Fruit fly (Drosophila melanogaster) whole organism, prepupa: Measurements from ENCODE around the gene Cpr76Bb.
"Not testable (repeated sequence)": the region's sequence is repeated elsewhere in the genome, so short reads cannot be mapped to it uniquely, and the experiment has no call there.

Source experiments
- CG11902 ChIP-seq: fragments of 200-800 bp; sonication (Bioruptor generic); optimal IDR thresholded peaks from 3 replicates; lab custom pipeline; 2016; ENCODE audit warnings: missing biosample characterization, missing genetic modification characterization
- CG3032 ChIP-seq: fragments of 200-800 bp; optimal IDR thresholded peaks from 2 replicates; lab custom pipeline; 2019; ENCODE audit warnings: missing biosample characterization, mild to moderate bottlenecking, missing genetic modification characterization, moderate library complexity
- CG6808 ChIP-seq: fragments of 200-800 bp; sonication (Bioruptor generic); optimal IDR thresholded peaks from 3 replicates; lab custom pipeline; 2017; ENCODE audit warnings: missing biosample characterization, missing genetic modification characterization, mild to moderate bottlenecking, moderate library complexity, missing genetic modification reagents
- CG6854 ChIP-seq: fragments of 200-800 bp; sonication (Bioruptor generic); optimal IDR thresholded peaks from 2 replicates; lab custom pipeline; 2017; ENCODE audit warnings: missing biosample characterization, mild to moderate bottlenecking, missing genetic modification characterization
- CG9139 ChIP-seq: fragments of 200-800 bp; sonication (Bioruptor generic); optimal IDR thresholded peaks from 3 replicates; lab custom pipeline; 2017; ENCODE audit warnings: missing biosample characterization, mild to moderate bottlenecking, missing genetic modification characterization
- Hr39 ChIP-seq: fragments of 200-800 bp; sonication (Bioruptor generic); optimal IDR thresholded peaks from 2 replicates; lab custom pipeline; 2016; ENCODE audit warnings: missing biosample characterization, missing genetic modification characterization
- Smox ChIP-seq: fragments of 200-800 bp; sonication (Bioruptor generic); optimal IDR thresholded peaks from 3 replicates; lab custom pipeline; 2016; ENCODE audit warnings: missing biosample characterization, missing genetic modification characterization
- Sox102F ChIP-seq: fragments of 200-800 bp; sonication (Bioruptor generic); optimal IDR thresholded peaks from 2 replicates; lab custom pipeline; 2016; ENCODE audit warnings: missing biosample characterization, mild to moderate bottlenecking, missing genetic modification characterization
- acj6 ChIP-seq: fragments of 200-800 bp; sonication (Bioruptor generic); optimal IDR thresholded peaks from 3 replicates; lab custom pipeline; 2016; ENCODE audit warnings: missing biosample characterization, missing genetic modification characterization
- vri ChIP-seq: fragments of 200-800 bp; sonication (Bioruptor generic); optimal IDR thresholded peaks from 3 replicates; lab custom pipeline; 2016; ENCODE audit warnings: missing biosample characterization, mild to moderate bottlenecking, missing genetic modification characterization

DNA sequence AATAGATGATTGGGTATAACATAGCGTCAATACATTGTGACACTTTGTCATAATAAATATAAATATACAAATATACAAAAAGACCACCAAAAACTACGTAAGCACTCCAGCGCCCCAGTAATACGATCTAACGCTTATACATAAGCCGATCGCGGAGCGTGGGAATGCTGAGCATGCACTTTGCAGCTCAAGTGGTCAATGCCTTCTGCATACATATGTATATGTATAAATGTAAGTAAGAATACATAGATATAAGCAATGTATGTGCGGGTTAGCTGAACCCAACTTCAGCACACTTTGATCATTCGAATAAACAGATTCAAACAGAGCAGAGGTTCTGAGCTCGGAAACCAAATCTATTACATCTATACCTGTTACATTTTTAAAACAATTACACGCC lies 32.2 kb upstream of the Cpr76Bb start, which contains the start of gene CG32212:
- TF ChIP-seq Smox (GFP tag; lab: Kevin White, UChicago); CG9139; acj6 (GFP tag; lab: Kevin White, UChicago); CG6808; CG11902; CG6854; Hr39; CG3032 (tag; lab: Kevin White, UChicago); Sox102F (GFP tag; lab: Kevin White, UChicago); vri (GFP tag; lab: Kevin White, UChicago): not testable (repeated sequence)
